Worm (Caenorhabditis elegans) whole organism, early embryonic: ENCODE data around the gene T11B7.5.

Source experiments
- B0310.2 ChIP-seq: sonication (generic microtip); optimal IDR thresholded peaks from 2 replicates; lab custom pipeline; 2016; ENCODE audit warnings: mild to moderate bottlenecking, missing genetic modification characterization, missing compliant biosample characterization
- F13C5.2 ChIP-seq: sonication (generic microtip); optimal IDR thresholded peaks from 2 replicates; lab custom pipeline; 2017; ENCODE audit warnings: mild to moderate bottlenecking, missing genetic modification characterization, inconsistent platforms, missing compliant biosample characterization
- aly-1 ChIP-seq: sonication (generic microtip); optimal IDR thresholded peaks from 2 replicates; lab custom pipeline; 2016; ENCODE audit warnings: missing genetic modification characterization, missing compliant biosample characterization
- ama-1 ChIP-seq: fragments of 150-350 bp; optimal IDR thresholded peaks from 2 replicates; lab custom pipeline; 2014
- ceh-13 ChIP-seq: fragments of 200-800 bp; sonication (Bioruptor generic); optimal IDR thresholded peaks from 2 replicates; lab custom pipeline; 2018; ENCODE audit warnings: mild to moderate bottlenecking, missing genetic modification characterization, missing compliant biosample characterization
- ceh-36 ChIP-seq: sonication (generic microtip); optimal IDR thresholded peaks from 2 replicates; lab custom pipeline; 2016; ENCODE audit warnings: missing genetic modification characterization, inconsistent platforms, missing compliant biosample characterization
- ets-7 ChIP-seq: sonication (generic microtip); optimal IDR thresholded peaks from 2 replicates; lab custom pipeline; 2016; ENCODE audit warnings: missing genotype, missing genetic modification characterization, missing compliant biosample characterization
- flt-1 ChIP-seq: fragments of 200-800 bp; sonication (Bioruptor generic); IDR thresholded peaks from 2 replicates; pipeline ENCODE4 v1.3.6; 2022; ENCODE audit warnings: missing genetic modification characterization, missing compliant biosample characterization
- hmbx-1 ChIP-seq: sonication (generic microtip); optimal IDR thresholded peaks from 2 replicates; lab custom pipeline; 2016; ENCODE audit warnings: mild to moderate bottlenecking, missing genetic modification characterization, missing compliant biosample characterization
- hmg-4 ChIP-seq: fragments of 200-800 bp; sonication (Bioruptor generic); optimal IDR thresholded peaks from 2 replicates; lab custom pipeline; 2018; ENCODE audit warnings: mild to moderate bottlenecking, missing genetic modification characterization, missing compliant biosample characterization
- hnd-1 ChIP-seq: sonication (generic microtip); optimal IDR thresholded peaks from 2 replicates; lab custom pipeline; 2016; ENCODE audit warnings: missing genetic modification characterization, missing compliant biosample characterization
- pes-1 ChIP-seq: fragments of 200-800 bp; sonication (Bioruptor generic); IDR thresholded peaks from 2 replicates; pipeline ENCODE4 v1.3.6; 2022; ENCODE audit warnings: missing genetic modification reagents, missing genetic modification characterization, missing compliant biosample characterization
- scrt-1 ChIP-seq: fragments of 200-800 bp; sonication (Bioruptor generic); IDR thresholded peaks from 2 replicates; pipeline ENCODE4 v1.3.6; 2022; ENCODE audit warnings: missing genetic modification characterization, missing compliant biosample characterization
- sea-1 ChIP-seq: fragments of 200-800 bp; sonication (Bioruptor generic); conservative IDR thresholded peaks from 2 replicates; pipeline ENCODE4 v1.3.6; 2022; ENCODE audit warnings: missing genetic modification characterization, missing compliant biosample characterization
- tbx-11 ChIP-seq: fragments of 200-800 bp; sonication (Bioruptor generic); IDR thresholded peaks from 2 replicates; pipeline ENCODE4 v1.3.6; 2022; ENCODE audit warnings: missing genetic modification characterization, missing compliant biosample characterization
- tbx-37 ChIP-seq: fragments of 200-800 bp; sonication (Bioruptor generic); conservative IDR thresholded peaks from 2 replicates; pipeline ENCODE4 v1.3.6; 2022; ENCODE audit warnings: missing genetic modification reagents, missing genetic modification characterization, missing compliant biosample characterization
- tra-4 ChIP-seq: sonication (generic microtip); optimal IDR thresholded peaks from 2 replicates; lab custom pipeline; 2017; ENCODE audit warnings: missing genetic modification characterization, missing compliant biosample characterization

Gene T11B7.5

DNA sequence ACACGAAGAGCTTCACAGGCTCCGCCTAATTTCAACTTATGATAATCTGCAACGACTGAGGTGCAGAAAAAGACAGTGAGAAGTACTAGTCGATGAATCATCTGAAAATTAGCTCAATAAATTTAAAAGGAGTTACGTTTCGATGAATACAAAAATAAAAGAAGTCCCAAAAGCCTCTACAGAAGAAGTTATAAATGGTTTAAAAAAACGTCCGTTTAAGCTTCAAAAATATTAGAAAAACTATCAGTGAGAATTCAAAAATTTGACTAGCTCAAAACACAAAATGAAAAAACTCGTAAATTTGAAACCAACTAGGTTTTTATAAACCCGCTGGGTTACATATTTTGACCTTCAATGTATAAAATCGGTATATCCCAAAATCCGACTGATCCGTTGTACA, at the start of gene T11B7.5:
T11B7.5 (minus strand) TSS at position 101 of the 400 bp plus-strand sequence.
- TF ChIP-seq sea-1: no peak

DNA sequence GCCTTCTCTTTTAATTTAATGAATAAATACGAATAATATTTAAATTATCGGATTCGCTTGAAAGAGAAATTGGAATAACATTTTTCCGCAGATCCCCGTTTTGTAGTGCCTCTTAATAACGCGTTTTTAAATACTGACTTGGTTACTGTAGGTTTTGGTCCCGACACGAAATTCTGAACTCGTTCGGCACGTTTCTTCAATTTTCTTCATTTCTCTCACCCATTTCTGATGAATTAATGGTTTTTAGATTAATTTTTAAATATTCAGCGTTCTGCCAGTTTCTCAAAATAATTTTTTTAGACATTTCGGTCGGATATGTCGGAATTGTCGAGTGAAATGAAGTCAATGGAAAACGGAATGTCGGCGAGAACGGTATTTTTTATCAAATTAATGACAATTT, 45.5 kb upstream of the T11B7.5 start, which contains the start of gene C27B7.5:
C27B7.5 (plus strand) TSS at position 301 of the 400 bp plus-strand sequence.
- TF ChIP-seq ceh-36: no peak
- no peak for TF ChIP-seq tra-4 (tag; lab: Kevin White, UChicago)
- TF ChIP-seq hmbx-1 (tag; lab: Kevin White, UChicago): no peak
- no peak for TF ChIP-seq aly-1
- no peak for TF ChIP-seq sea-1
- no peak for TF ChIP-seq hnd-1 (tag; lab: Kevin White, UChicago)
- no peak for TF ChIP-seq tbx-11 (GFP tag; lab: Robert Waterston, UW)
- no peak for TF ChIP-seq ama-1 (lab: Kevin White, UChicago)
- TF ChIP-seq pes-1 (GFP tag; lab: Robert Waterston, UW): no peak
- no peak for TF ChIP-seq F13C5.2 (tag; lab: Kevin White, UChicago)
- TF ChIP-seq flt-1 (GFP tag; lab: Robert Waterston, UW): no peak
- no peak for TF ChIP-seq ets-7 (tag; lab: Kevin White, UChicago)
- TF ChIP-seq tbx-37 (GFP tag; lab: Robert Waterston, UW): no peak
- no peak for TF ChIP-seq scrt-1 (GFP tag; lab: Robert Waterston, UW)
- no peak for TF ChIP-seq B0310.2 (tag; lab: Kevin White, UChicago)

DNA sequence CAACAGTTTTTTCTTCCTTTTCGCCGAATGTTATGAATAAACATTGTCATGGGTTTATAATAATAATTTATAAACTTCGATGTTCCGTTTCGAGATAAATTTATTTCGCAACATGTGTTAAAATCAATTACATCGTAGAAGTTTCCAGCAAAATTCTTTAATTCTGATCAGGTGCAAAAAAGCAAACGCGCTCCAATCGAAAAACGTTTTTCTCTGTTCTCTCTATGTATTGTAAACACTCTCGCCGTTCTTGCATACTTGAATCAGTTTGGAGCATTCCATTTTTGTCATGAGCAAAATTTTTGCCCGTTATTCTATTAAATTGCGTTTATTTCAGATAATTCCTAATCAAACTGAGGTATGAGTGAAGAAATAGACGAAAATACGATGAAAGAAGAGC, 37.9 kb upstream of the T11B7.5 start, which contains the start of gene rad-54.L2:
rad-54.L2 (plus strand) TSS at position 332 of the 400 bp plus-strand sequence.
- TF ChIP-seq ceh-13 (GFP tag; lab: Kevin White, UChicago) (no peak), flt-1 (GFP tag; lab: Robert Waterston, UW) (no peak), hmbx-1 (tag; lab: Kevin White, UChicago) (no peak), F13C5.2 (tag; lab: Kevin White, UChicago) (peak; percentile 7), sea-1 (no peak), ceh-36 (no peak), B0310.2 (tag; lab: Kevin White, UChicago) (no peak), pes-1 (GFP tag; lab: Robert Waterston, UW) (no peak)

DNA sequence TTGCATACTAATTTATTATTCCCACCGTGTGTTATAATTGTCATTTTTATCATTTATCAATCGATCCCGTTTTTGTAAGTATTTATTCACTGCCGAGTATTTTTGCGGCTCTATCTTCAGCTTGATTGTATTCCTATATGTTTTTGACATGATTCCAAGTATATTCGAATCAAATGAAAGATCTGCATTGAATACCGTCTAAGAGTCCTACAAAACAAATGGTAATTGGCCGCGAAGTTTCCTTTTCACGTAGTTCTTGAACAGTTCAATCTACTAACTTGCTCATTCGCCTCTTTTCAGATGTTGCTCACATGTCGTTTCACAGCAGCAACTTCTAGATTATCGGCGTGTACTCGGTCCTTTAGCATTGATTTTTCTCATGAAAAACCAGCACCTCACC, 36.7 kb upstream of the T11B7.5 start, which contains the start of gene C27B7.2:
C27B7.2 (plus strand) TSS at position 301 of the 400 bp plus-strand sequence.
- TF ChIP-seq pes-1 (GFP tag; lab: Robert Waterston, UW) (no peak), hmg-4 (GFP tag; lab: Kevin White, UChicago) (no peak)

DNA sequence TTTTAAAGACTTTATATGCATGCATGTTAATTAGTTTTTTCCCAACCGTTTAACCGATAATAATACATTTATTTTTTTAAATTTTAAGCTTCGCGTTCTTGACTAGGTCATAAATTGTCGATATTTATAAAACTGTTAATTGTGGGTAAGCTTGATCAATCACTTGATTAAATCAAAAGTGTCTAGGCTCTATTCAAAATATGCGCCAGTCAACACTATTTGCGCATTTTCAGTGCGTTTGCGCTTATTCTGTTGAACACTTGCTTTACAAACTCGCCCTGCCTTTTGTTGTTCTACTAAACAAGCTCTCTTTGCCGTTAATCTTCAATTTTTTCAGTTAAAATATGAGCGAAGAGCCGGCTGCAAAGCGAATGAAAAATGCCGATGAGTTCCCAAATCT, 35.3 kb upstream of the T11B7.5 start, which contains the start of gene spr-2:
spr-2 (plus strand) TSS at position 332 of the 400 bp plus-strand sequence.
- TF ChIP-seq ceh-36 (no peak), hmbx-1 (tag; lab: Kevin White, UChicago) (no peak), sea-1 (no peak), flt-1 (GFP tag; lab: Robert Waterston, UW) (no peak), B0310.2 (tag; lab: Kevin White, UChicago) (no peak), ets-7 (tag; lab: Kevin White, UChicago) (no peak)

DNA sequence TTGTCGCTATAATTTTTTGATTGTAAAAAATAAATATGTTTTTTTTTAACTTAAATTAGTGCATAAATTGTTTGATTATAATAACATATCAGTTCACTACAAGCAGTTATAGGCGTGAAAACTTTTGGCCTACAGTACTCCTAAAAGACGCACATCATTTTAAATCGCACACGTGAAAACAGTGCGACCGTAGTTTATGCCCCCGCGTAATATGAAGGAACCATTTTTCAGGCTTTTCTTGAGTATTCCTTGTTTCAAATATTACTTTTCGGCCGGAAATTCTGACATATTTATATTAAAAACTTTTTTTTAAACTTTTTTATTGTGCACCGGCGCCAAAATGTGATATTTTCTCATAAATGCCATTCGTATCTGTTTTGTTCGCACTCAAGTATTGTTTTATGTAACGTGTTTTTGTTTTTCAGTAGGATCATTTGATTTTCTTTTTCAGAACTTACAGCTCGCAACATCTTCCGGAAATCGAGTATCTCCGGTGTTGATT, 32.7 kb upstream of the T11B7.5 start, which contains the start of gene oma-1:
oma-1 (plus strand) TSS at position 452 of the 502 bp plus-strand sequence.
- TF ChIP-seq tbx-37 (GFP tag; lab: Robert Waterston, UW) (no peak), hmbx-1 (tag; lab: Kevin White, UChicago) (no peak), tra-4 (tag; lab: Kevin White, UChicago) (no peak), hmg-4 (GFP tag; lab: Kevin White, UChicago) (no peak)

DNA sequence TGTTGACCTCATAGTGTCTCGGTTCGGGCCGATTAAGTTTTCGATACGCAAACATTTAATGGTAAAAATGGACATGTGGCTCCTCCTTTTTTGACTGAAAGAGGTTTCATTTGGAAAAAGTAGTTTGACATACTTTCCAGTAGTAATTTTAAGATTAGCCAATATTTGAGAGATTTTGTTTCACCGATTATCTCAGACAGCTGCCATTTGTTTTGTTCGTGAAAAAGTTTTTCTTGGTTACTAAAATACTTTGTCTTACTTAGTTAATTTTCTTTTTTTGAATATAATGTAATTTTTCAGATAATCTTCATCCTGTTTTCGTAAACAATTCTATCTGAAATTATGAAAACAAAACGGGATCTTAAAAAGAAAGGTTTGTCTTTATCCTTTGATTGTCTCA, 30.4 kb upstream of the T11B7.5 start, which contains the start of gene C09G9.5:
C09G9.5 (plus strand) TSS at position 301 of the 400 bp plus-strand sequence.
- TF ChIP-seq aly-1 (no peak), tbx-11 (GFP tag; lab: Robert Waterston, UW) (no peak), ceh-13 (GFP tag; lab: Kevin White, UChicago) (no peak), sea-1 (no peak), flt-1 (GFP tag; lab: Robert Waterston, UW) (no peak), hmg-4 (GFP tag; lab: Kevin White, UChicago) (no peak), ets-7 (tag; lab: Kevin White, UChicago) (no peak)

DNA sequence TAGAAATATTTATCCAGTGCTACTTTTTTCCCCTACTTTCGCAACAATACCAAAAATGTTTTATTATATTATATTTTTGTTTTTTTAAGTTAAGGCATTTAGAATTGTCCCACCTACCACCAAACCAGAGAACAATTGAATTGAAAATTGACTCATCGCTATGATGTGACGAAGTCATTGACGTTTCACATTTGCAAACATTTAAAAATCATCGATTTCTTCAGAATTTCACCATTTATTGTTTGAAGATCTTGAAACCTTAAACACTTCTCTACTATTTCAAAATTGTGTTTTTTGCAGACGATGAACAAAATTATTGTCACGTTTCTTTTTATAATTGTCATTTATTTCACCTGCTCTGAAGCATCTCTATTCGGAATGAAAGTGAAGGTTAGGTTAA, 25.3 kb upstream of the T11B7.5 start, which contains the start of gene C09G9.8:
C09G9.8 (plus strand) TSS at position 301 of the 400 bp plus-strand sequence.
- TF ChIP-seq hmg-4 (GFP tag; lab: Kevin White, UChicago): no peak
- TF ChIP-seq tbx-11 (GFP tag; lab: Robert Waterston, UW): no peak
- TF ChIP-seq ceh-36: no peak
- TF ChIP-seq pes-1 (GFP tag; lab: Robert Waterston, UW): no peak
- no peak for TF ChIP-seq hnd-1 (tag; lab: Kevin White, UChicago)
- TF ChIP-seq sea-1: no peak
- no peak for TF ChIP-seq tra-4 (tag; lab: Kevin White, UChicago)
- no peak for TF ChIP-seq F13C5.2 (tag; lab: Kevin White, UChicago)
- no peak for TF ChIP-seq B0310.2 (tag; lab: Kevin White, UChicago)
- no peak for TF ChIP-seq ama-1 (lab: Kevin White, UChicago)
- TF ChIP-seq ceh-13 (GFP tag; lab: Kevin White, UChicago): no peak
- no peak for TF ChIP-seq flt-1 (GFP tag; lab: Robert Waterston, UW)
- TF ChIP-seq scrt-1 (GFP tag; lab: Robert Waterston, UW): no peak
- TF ChIP-seq aly-1: no peak
- TF ChIP-seq tbx-37 (GFP tag; lab: Robert Waterston, UW): no peak
- TF ChIP-seq ets-7 (tag; lab: Kevin White, UChicago): no peak
- no peak for TF ChIP-seq hmbx-1 (tag; lab: Kevin White, UChicago)
